Worm (Caenorhabditis elegans) whole organism, mixed stage, embryonic: Measurements from ENCODE around the gene str-61.
"Not testable (repeated sequence)": the region's sequence is repeated elsewhere in the genome, so short reads cannot be mapped to it uniquely, and the experiment has no call there.

Experiments
- bed-3 ChIP-seq: fragments of 200-800 bp; sonication (Bioruptor generic); optimal IDR thresholded peaks from 3 replicates; lab custom pipeline; 2018; ENCODE audit warnings: mild to moderate bottlenecking, missing genetic modification characterization, moderate library complexity, missing compliant biosample characterization
- blmp-1 ChIP-seq: fragments of 150-350 bp; optimal IDR thresholded peaks from 2 replicates; lab custom pipeline; 2014; ENCODE audit warnings: missing biosample characterization, missing genetic modification characterization
- ceh-39 ChIP-seq: fragments of 150-350 bp; optimal IDR thresholded peaks from 2 replicates; lab custom pipeline; 2014; ENCODE audit warnings: missing biosample characterization, missing genetic modification characterization
- ceh-83 ChIP-seq: fragments of 200-800 bp; sonication (Bioruptor generic); optimal IDR thresholded peaks from 2 replicates; lab custom pipeline; 2018; ENCODE audit warnings: mild to moderate bottlenecking, missing genetic modification characterization, missing compliant biosample characterization
- ces-1 ChIP-seq: fragments of 150-350 bp; optimal IDR thresholded peaks from 2 replicates; lab custom pipeline; 2014; ENCODE audit warnings: missing biosample characterization, missing genetic modification reagents, missing genetic modification characterization
- cnd-1 ChIP-seq: fragments of 200-800 bp; sonication (Bioruptor generic); optimal IDR thresholded peaks from 2 replicates; lab custom pipeline; 2018; ENCODE audit warnings: mild to moderate bottlenecking, missing genetic modification characterization, missing compliant biosample characterization
- drap-1 ChIP-seq: fragments of 200-800 bp; sonication (Bioruptor generic); optimal IDR thresholded peaks from 3 replicates; lab custom pipeline; 2018; ENCODE audit warnings: mild to moderate bottlenecking, missing genetic modification characterization, missing compliant biosample characterization
- elt-1 ChIP-seq: sonication (generic microtip); optimal IDR thresholded peaks from 2 replicates; lab custom pipeline; 2017; ENCODE audit warnings: missing genetic modification characterization, mild to moderate bottlenecking, missing compliant biosample characterization, antibody characterized with exemption, moderate library complexity, borderline replicate concordance; ENCODE audit not compliant: insufficient read depth
- flh-1 ChIP-seq: fragments of 200-800 bp; sonication (Bioruptor generic); optimal IDR thresholded peaks from 2 replicates; lab custom pipeline; 2018; ENCODE audit warnings: mild to moderate bottlenecking, missing genetic modification characterization, moderate library complexity, missing compliant biosample characterization
- ham-2 ChIP-seq: fragments of 200-800 bp; sonication (Bioruptor generic); optimal IDR thresholded peaks from 2 replicates; lab custom pipeline; 2018; ENCODE audit warnings: mild to moderate bottlenecking, missing genetic modification characterization, missing compliant biosample characterization
- hlh-1 ChIP-seq: fragments of 150-350 bp; optimal IDR thresholded peaks from 2 replicates; lab custom pipeline; 2014; ENCODE audit warnings: missing biosample characterization, missing genetic modification reagents, missing genetic modification characterization
- lin-13 ChIP-seq: fragments of 150-350 bp; optimal IDR thresholded peaks from 2 replicates; lab custom pipeline; 2014; ENCODE audit warnings: missing biosample characterization, missing genetic modification characterization
- lin-32 ChIP-seq: fragments of 200-800 bp; sonication (Bioruptor generic); optimal IDR thresholded peaks from 2 replicates; lab custom pipeline; 2018; ENCODE audit warnings: mild to moderate bottlenecking, missing genetic modification characterization, missing compliant biosample characterization
- lsy-2 ChIP-seq: fragments of 150-350 bp; optimal IDR thresholded peaks from 2 replicates; lab custom pipeline; 2014; ENCODE audit warnings: missing biosample characterization, missing genetic modification characterization
- mab-5 ChIP-seq: fragments of 150-350 bp; optimal IDR thresholded peaks from 2 replicates; lab custom pipeline; 2014; ENCODE audit warnings: missing biosample characterization, missing genetic modification characterization
- mep-1 ChIP-seq: fragments of 150-350 bp; optimal IDR thresholded peaks from 2 replicates; lab custom pipeline; 2017; ENCODE audit warnings: missing biosample characterization, missing genetic modification reagents, missing genetic modification characterization, inconsistent platforms
- nhr-12 ChIP-seq: fragments of 150-350 bp; optimal IDR thresholded peaks from 2 replicates; lab custom pipeline; 2014; ENCODE audit warnings: missing biosample characterization, missing genetic modification characterization
- nhr-2 ChIP-seq: fragments of 150-350 bp; optimal IDR thresholded peaks from 2 replicates; lab custom pipeline; 2014; ENCODE audit warnings: missing biosample characterization, missing genetic modification characterization
- nhr-28 ChIP-seq: fragments of 150-350 bp; optimal IDR thresholded peaks from 2 replicates; lab custom pipeline; 2014; ENCODE audit warnings: missing biosample characterization, missing genetic modification characterization
- pha-4 ChIP-seq: fragments of 150-350 bp; optimal IDR thresholded peaks from 2 replicates; lab custom pipeline; 2018; ENCODE audit warnings: missing biosample characterization, missing genetic modification reagents, missing genetic modification characterization
- sem-2 ChIP-seq: fragments of 200-800 bp; sonication (Bioruptor generic); optimal IDR thresholded peaks from 2 replicates; lab custom pipeline; 2018; ENCODE audit warnings: mild to moderate bottlenecking, missing genetic modification characterization, missing compliant biosample characterization
- snpc-4 ChIP-seq: fragments of 150-350 bp; optimal IDR thresholded peaks from 2 replicates; lab custom pipeline; 2014; ENCODE audit warnings: missing biosample characterization, missing genetic modification characterization
- sptf-1 ChIP-seq: sonication (generic microtip); optimal IDR thresholded peaks from 2 replicates; lab custom pipeline; 2017; ENCODE audit warnings: mild to moderate bottlenecking, missing genetic modification characterization, moderate library complexity, missing compliant biosample characterization
- tbx-8 ChIP-seq: fragments of 200-800 bp; sonication (Bioruptor generic); optimal IDR thresholded peaks from 2 replicates; lab custom pipeline; 2018; ENCODE audit warnings: mild to moderate bottlenecking, missing genetic modification characterization, moderate library complexity, missing compliant biosample characterization
- unc-120 ChIP-seq: sonication (generic microtip); optimal IDR thresholded peaks from 2 replicates; lab custom pipeline; 2017; ENCODE audit warnings: missing genetic modification characterization, missing compliant biosample characterization; ENCODE audit not compliant: poor library complexity, severe bottlenecking
- unc-39 ChIP-seq: fragments of 150-350 bp; optimal IDR thresholded peaks from 2 replicates; lab custom pipeline; 2014; ENCODE audit warnings: missing biosample characterization, missing genetic modification characterization
- unc-62 ChIP-seq: fragments of 150-350 bp; optimal IDR thresholded peaks from 2 replicates; lab custom pipeline; 2014; ENCODE audit warnings: missing biosample characterization, missing genetic modification reagents, missing genetic modification characterization
- zip-8 ChIP-seq: fragments of 150-350 bp; optimal IDR thresholded peaks from 2 replicates; lab custom pipeline; 2014; ENCODE audit warnings: missing biosample characterization, missing genetic modification characterization

str-61 gene

DNA sequence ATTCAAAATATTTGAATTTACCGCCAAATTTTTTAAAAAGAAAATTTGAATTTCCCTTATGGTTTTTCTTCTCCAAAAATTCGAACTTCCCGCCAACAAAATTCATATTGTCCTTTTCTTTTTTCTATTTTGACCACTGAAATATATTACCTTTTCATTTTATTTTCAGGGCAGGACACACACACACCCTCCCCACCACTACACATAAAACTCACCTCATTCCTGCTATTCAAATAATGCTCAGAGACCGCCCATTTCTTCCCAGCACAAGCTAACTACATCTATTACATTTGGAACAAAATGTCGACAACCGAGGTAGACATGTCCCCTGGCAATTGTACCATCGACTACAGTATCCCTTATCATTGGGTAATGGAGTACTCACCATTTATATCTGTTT, 16.8 kb downstream of the str-61 start, which contains the start of gene W06G6.15:
Gene W06G6.15 (plus strand): TSS at position 301 of the 400 bp plus-strand sequence.
- TF ChIP-seq mab-5, sptf-1, unc-39 (tag; lab: Kevin White, UChicago): not testable (repeated sequence)
- TF ChIP-seq, all 35 proteins: peak for 0; not testable (repeated sequence) for 35

DNA sequence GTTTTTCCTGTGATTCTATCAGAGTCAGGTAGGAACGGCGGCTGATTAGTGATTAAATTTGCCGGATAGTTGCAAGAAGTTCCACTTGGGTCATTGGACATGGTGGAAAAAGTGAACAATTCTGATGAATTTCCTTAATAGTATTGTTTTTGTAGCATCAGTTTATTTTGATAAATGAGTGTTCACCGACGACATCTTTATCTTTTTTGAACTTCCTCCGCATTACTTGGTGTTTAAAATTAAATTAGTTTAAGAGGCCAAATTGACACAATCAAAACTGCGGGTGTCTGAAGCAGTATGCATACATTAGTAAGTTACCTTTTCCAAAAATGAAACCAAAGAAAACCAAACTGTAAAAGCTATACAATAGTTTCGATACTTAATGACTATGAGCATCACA, 21.9 kb downstream of the str-61 start, which contains the start of gene W06G6.11:
Gene W06G6.11 (minus strand): TSS at position 101 of the 400 bp plus-strand sequence.
- not testable (repeated sequence) for TF ChIP-seq blmp-1, nhr-2, mab-5 (tag; lab: Kevin White, UChicago)

DNA sequence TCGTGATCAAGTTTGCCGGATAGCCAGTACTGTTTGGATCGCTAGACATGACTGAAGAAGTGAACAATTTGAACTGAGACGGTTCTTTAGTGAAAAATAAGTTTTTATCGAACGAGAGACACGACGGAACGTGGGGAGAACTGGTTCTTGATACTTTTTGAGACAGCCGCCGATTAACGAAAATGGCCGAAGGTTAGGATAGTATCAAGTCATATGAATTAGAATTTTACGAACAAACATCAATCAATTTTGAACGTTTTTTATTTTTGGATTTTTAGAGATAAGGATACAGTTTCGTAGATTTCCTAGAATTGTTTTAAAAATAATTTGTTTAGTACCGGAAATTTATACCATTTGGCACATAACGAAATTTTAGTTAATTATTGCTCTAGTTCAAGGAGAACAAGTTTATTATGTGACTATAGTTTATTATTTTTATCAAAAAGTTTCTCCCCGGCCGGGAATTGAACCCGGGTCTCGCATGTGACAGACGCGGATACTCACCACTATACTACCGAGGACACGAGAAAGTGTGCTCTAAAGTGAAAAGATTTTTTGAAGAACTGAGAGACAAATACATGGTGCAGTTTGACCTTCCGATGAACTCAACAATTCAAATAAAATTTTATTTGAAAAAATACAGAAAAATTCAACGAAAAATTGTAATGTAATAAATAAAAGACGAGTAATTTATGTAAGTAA, 22.6 kb downstream of the str-61 start, which contains the start of gene W06G6.20:
Gene W06G6.20 (minus strand): TSS at position 51 of the 702 bp plus-strand sequence.
- no peak for TF ChIP-seq blmp-1 (tag; lab: Kevin White, UChicago)
- TF ChIP-seq sem-2 (GFP tag; lab: Kevin White, UChicago): no peak
- TF ChIP-seq tbx-8 (GFP tag; lab: Kevin White, UChicago): no peak
- TF ChIP-seq pha-4 (tag; lab: Kevin White, UChicago): no peak
- TF ChIP-seq unc-62 (GFP tag; lab: Kevin White, UChicago): no peak
- TF ChIP-seq mep-1: no peak
- TF ChIP-seq cnd-1 (tag; lab: Kevin White, UChicago): no peak
- no peak for TF ChIP-seq drap-1 (GFP tag; lab: Kevin White, UChicago)
- TF ChIP-seq ceh-83 (GFP tag; lab: Kevin White, UChicago): no peak
- no peak for TF ChIP-seq snpc-4 (tag; lab: Kevin White, UChicago)
- no peak for TF ChIP-seq flh-1 (GFP tag; lab: Kevin White, UChicago)
- no peak for TF ChIP-seq unc-120 (tag; lab: Kevin White, UChicago)
- no peak for TF ChIP-seq lin-13 (tag; lab: Kevin White, UChicago)
- TF ChIP-seq mab-5 (tag; lab: Kevin White, UChicago): no peak

DNA sequence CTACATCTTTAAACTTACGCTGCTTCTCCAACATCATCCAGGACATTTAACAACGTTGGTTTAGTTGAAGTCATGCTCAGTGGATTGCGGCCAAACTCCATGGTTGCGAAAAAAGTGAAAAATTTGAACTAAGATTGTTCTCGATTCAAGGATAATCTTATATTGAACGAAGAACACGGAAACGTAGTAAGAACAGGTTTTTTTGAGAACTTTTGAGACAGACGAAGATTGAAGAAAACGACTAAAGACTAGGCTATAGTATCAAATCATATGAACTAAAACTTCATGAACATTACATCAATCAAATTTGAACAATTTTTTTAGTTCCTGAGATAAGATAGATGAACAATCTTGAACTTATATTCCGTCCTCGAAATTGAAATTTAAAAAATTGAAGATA, 24.0 kb downstream of the str-61 start, which contains the start of gene W06G6.10:
Gene W06G6.10 (minus strand): TSS at position 101 of the 400 bp plus-strand sequence.
- TF ChIP-seq sptf-1 (tag; lab: Kevin White, UChicago): no peak
- no peak for TF ChIP-seq drap-1 (GFP tag; lab: Kevin White, UChicago)
- TF ChIP-seq lin-32: no peak
- TF ChIP-seq ham-2 (GFP tag; lab: Kevin White, UChicago): no peak
- no peak for TF ChIP-seq sem-2 (GFP tag; lab: Kevin White, UChicago)
- no peak for TF ChIP-seq nhr-12 (tag; lab: Kevin White, UChicago)
- TF ChIP-seq zip-8 (tag; lab: Kevin White, UChicago): no peak
- TF ChIP-seq bed-3 (GFP tag; lab: Kevin White, UChicago): no peak
- no peak for TF ChIP-seq lsy-2 (tag; lab: Kevin White, UChicago)
- no peak for TF ChIP-seq ces-1
- no peak for TF ChIP-seq snpc-4 (tag; lab: Kevin White, UChicago)
- no peak for TF ChIP-seq ceh-39 (tag; lab: Kevin White, UChicago)
- TF ChIP-seq nhr-2 (tag; lab: Kevin White, UChicago): no peak
- no peak for TF ChIP-seq flh-1 (GFP tag; lab: Kevin White, UChicago)
- TF ChIP-seq nhr-28 (tag; lab: Kevin White, UChicago): no peak
- no peak for TF ChIP-seq pha-4 (tag; lab: Kevin White, UChicago)
- TF ChIP-seq tbx-8 (GFP tag; lab: Kevin White, UChicago): no peak

DNA sequence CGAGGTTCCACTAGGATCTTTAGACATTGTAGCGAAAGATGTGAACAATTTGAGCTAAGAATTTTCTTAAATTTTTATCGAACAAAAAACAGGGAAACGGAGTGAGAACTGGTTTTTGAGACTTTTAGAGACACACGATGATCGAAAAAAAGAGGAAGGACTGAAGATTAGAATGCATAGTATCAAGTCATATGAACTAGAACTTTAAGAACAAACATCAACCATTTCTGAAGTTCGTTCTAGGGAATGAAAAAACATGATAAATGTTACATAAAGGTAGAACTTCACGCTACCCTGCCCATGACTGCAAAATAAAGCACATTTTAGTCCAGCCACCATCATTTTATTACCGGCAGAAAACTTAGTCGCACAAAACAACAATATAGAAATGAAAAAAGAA, 24.7 kb downstream of the str-61 start, which contains the start of gene W06G6.9:
Gene W06G6.9 (minus strand): TSS at position 101 of the 400 bp plus-strand sequence.
- TF ChIP-seq lin-13 (tag; lab: Kevin White, UChicago) (no peak), bed-3 (GFP tag; lab: Kevin White, UChicago) (no peak), snpc-4 (tag; lab: Kevin White, UChicago) (no peak), mep-1 (no peak), elt-1 (no peak), ceh-39 (tag; lab: Kevin White, UChicago) (no peak), hlh-1 (tag; lab: Kevin White, UChicago) (no peak), lin-32 (no peak), cnd-1 (tag; lab: Kevin White, UChicago) (no peak)
